Fruit fly (Drosophila melanogaster) whole organism, embryonic: ENCODE measurements around the gene Evi5.

Experiments
- ATbp ChIP-seq: fragments of 200-800 bp; sonication (Bioruptor generic); optimal IDR thresholded peaks from 2 replicates; lab custom pipeline; 2017; ENCODE audit warnings: missing biosample characterization, mild to moderate bottlenecking, missing genetic modification characterization, missing genetic modification reagents
- BEAF-32 ChIP-seq: fragments of 200-800 bp; sonication (Bioruptor generic); optimal IDR thresholded peaks from 3 replicates; lab custom pipeline; 2017; ENCODE audit warnings: missing biosample characterization, missing genetic modification characterization, mild to moderate bottlenecking, moderate library complexity, missing genetic modification reagents
- CG11560 ChIP-seq: fragments of 200-800 bp; sonication (Bioruptor generic); IDR thresholded peaks from 3 replicates; pipeline ENCODE4 v1.3.6; 2022; ENCODE audit warnings: missing biosample characterization, missing genetic modification characterization
- CG12659 ChIP-seq: fragments of 200-800 bp; sonication (Bioruptor generic); optimal IDR thresholded peaks from 3 replicates; lab custom pipeline; 2017; ENCODE audit warnings: mild to moderate bottlenecking, missing biosample characterization, missing genetic modification reagents, missing genetic modification characterization
- CG13287 ChIP-seq: fragments of 200-800 bp; sonication (Bioruptor generic); IDR thresholded peaks from 2 replicates; pipeline ENCODE4 v1.3.6; 2022; ENCODE audit warnings: missing biosample characterization, missing genetic modification characterization; ENCODE audit not compliant: partially characterized antibody
- CG15514 ChIP-seq: fragments of 200-800 bp; sonication (Bioruptor generic); optimal IDR thresholded peaks from 3 replicates; lab custom pipeline; 2017; ENCODE audit warnings: missing biosample characterization, missing genetic modification characterization, mild to moderate bottlenecking, moderate library complexity, missing genetic modification reagents
- CG17829 ChIP-seq: fragments of 200-800 bp; optimal IDR thresholded peaks from 2 replicates; lab custom pipeline; 2019; ENCODE audit warnings: missing biosample characterization, mild to moderate bottlenecking, missing genetic modification characterization, moderate library complexity
- CG2116 ChIP-seq: fragments of 200-800 bp; sonication (Bioruptor generic); optimal IDR thresholded peaks from 3 replicates; lab custom pipeline; 2018; ENCODE audit warnings: missing biosample characterization, mild to moderate bottlenecking, missing genetic modification characterization
- CG2120 ChIP-seq: fragments of 200-800 bp; sonication (Bioruptor generic); optimal IDR thresholded peaks from 3 replicates; lab custom pipeline; 2016; ENCODE audit warnings: missing biosample characterization, missing genetic modification characterization
- CG2678 ChIP-seq: fragments of 200-800 bp; sonication (Bioruptor generic); optimal IDR thresholded peaks from 3 replicates; lab custom pipeline; 2019; ENCODE audit warnings: missing biosample characterization, mild to moderate bottlenecking, missing genetic modification characterization, moderate library complexity
- CG2712 ChIP-seq: fragments of 200-800 bp; optimal IDR thresholded peaks from 3 replicates; lab custom pipeline; 2019; ENCODE audit warnings: missing biosample characterization, mild to moderate bottlenecking, missing genetic modification characterization, moderate library complexity
- CG3407 ChIP-seq: fragments of 200-800 bp; sonication (Bioruptor generic); optimal IDR thresholded peaks from 2 replicates; lab custom pipeline; 2018; ENCODE audit warnings: missing biosample characterization, mild to moderate bottlenecking, missing genetic modification characterization
- CG3847 ChIP-seq: fragments of 200-800 bp; sonication (Bioruptor generic); IDR thresholded peaks from 2 replicates; pipeline ENCODE4 v1.3.6; 2022; ENCODE audit warnings: missing biosample characterization, missing genetic modification characterization
- CG42726 ChIP-seq: fragments of 200-800 bp; sonication (Bioruptor generic); IDR thresholded peaks from 2 replicates; pipeline ENCODE4 v1.3.6; 2022; ENCODE audit warnings: missing biosample characterization, missing genetic modification characterization; ENCODE audit not compliant: partially characterized antibody
- CG4360 ChIP-seq: fragments of 200-800 bp; sonication (Bioruptor generic); IDR thresholded peaks from 2 replicates; pipeline ENCODE4 v1.3.6; 2022; ENCODE audit warnings: missing biosample characterization, missing genetic modification characterization
- CG6683 ChIP-seq: fragments of 200-800 bp; sonication (Bioruptor generic); optimal IDR thresholded peaks from 2 replicates; lab custom pipeline; 2017; ENCODE audit warnings: missing biosample characterization, mild to moderate bottlenecking, missing genetic modification characterization, missing genetic modification reagents
- CG8290 ChIP-seq, 3 experiments: fragments of 200-800 bp; sonication (Bioruptor generic); optimal IDR thresholded peaks; 2 replicates each; lab custom pipeline; 2016 to 2019; ENCODE audit warnings: missing biosample characterization in 3 of 3, missing genetic modification characterization in 3 of 3, mild to moderate bottlenecking in 2 of 3, moderate library complexity in 1 of 3
- CG9797 ChIP-seq: fragments of 200-800 bp; sonication (Bioruptor generic); optimal IDR thresholded peaks from 3 replicates; lab custom pipeline; 2018; ENCODE audit warnings: missing biosample characterization, mild to moderate bottlenecking, missing genetic modification characterization
- CHES-1-like ChIP-seq: fragments of 200-800 bp; sonication (Bioruptor generic); optimal IDR thresholded peaks from 2 replicates; lab custom pipeline; 2016; ENCODE audit warnings: missing biosample characterization, missing genetic modification characterization
- Deaf1 ChIP-seq: fragments of 200-800 bp; optimal IDR thresholded peaks from 3 replicates; lab custom pipeline; 2019; ENCODE audit warnings: missing biosample characterization, mild to moderate bottlenecking, missing genetic modification characterization, moderate library complexity
- Doc2 ChIP-seq: fragments of 200-800 bp; sonication (Bioruptor generic); IDR thresholded peaks from 2 replicates; pipeline ENCODE4 v1.3.6; 2022; ENCODE audit warnings: missing biosample characterization, missing genetic modification characterization
- Doc3 ChIP-seq: fragments of 200-800 bp; sonication (Bioruptor generic); IDR thresholded peaks from 3 replicates; pipeline ENCODE4 v1.3.6; 2022; ENCODE audit warnings: missing biosample characterization, missing genetic modification characterization; ENCODE audit not compliant: partially characterized antibody
- Drgx ChIP-seq: fragments of 200-800 bp; sonication (Bioruptor generic); IDR thresholded peaks from 2 replicates; pipeline ENCODE4 v1.3.6; 2022; ENCODE audit warnings: missing biosample characterization, missing genetic modification characterization
- E2f2 ChIP-seq: fragments of 200-800 bp; sonication (Bioruptor generic); IDR thresholded peaks from 2 replicates; pipeline ENCODE4 v1.3.6; 2022; ENCODE audit warnings: missing biosample characterization, missing genetic modification characterization
- MBD-R2 ChIP-seq: fragments of 200-800 bp; sonication (Bioruptor generic); IDR thresholded peaks from 2 replicates; pipeline ENCODE4 v1.3.6; 2022; ENCODE audit warnings: missing biosample characterization, missing genetic modification characterization
- MESR4 ChIP-seq: fragments of 200-800 bp; sonication (Bioruptor generic); optimal IDR thresholded peaks from 2 replicates; lab custom pipeline; 2018; ENCODE audit warnings: missing biosample characterization, mild to moderate bottlenecking, missing genetic modification characterization, moderate library complexity
- Pdp1 ChIP-seq, 2 experiments: fragments of 200-800 bp; sonication (Bioruptor generic); optimal IDR thresholded peaks; 3 replicates each; lab custom pipeline; 2016; ENCODE audit warnings: missing biosample characterization in 2 of 2, missing genetic modification characterization in 2 of 2, mild to moderate bottlenecking in 1 of 2, moderate library complexity in 1 of 2
- Spps ChIP-seq: fragments of 200-800 bp; sonication (Bioruptor generic); optimal IDR thresholded peaks from 2 replicates; lab custom pipeline; 2018; ENCODE audit warnings: missing biosample characterization, mild to moderate bottlenecking, missing genetic modification characterization
- Sry-δ ChIP-seq: fragments of 200-800 bp; sonication (Bioruptor generic); optimal IDR thresholded peaks from 2 replicates; lab custom pipeline; 2016; ENCODE audit warnings: missing biosample characterization, missing genetic modification characterization
- YL-1 ChIP-seq: fragments of 200-800 bp; sonication (Bioruptor generic); optimal IDR thresholded peaks from 3 replicates; lab custom pipeline; 2017; ENCODE audit warnings: missing biosample characterization, mild to moderate bottlenecking, missing genetic modification characterization
- abd-A ChIP-seq: fragments of 200-800 bp; sonication (Bioruptor generic); optimal IDR thresholded peaks from 3 replicates; lab custom pipeline; 2019; ENCODE audit warnings: missing biosample characterization, mild to moderate bottlenecking, missing genetic modification characterization, moderate library complexity
- bab2 ChIP-seq: fragments of 200-800 bp; sonication (Bioruptor generic); optimal IDR thresholded peaks from 2 replicates; lab custom pipeline; 2016; ENCODE audit warnings: missing biosample characterization, missing genetic modification characterization
- bbx ChIP-seq: fragments of 200-800 bp; sonication (Bioruptor generic); IDR thresholded peaks from 2 replicates; pipeline ENCODE4 v1.3.6; 2022; ENCODE audit warnings: missing biosample characterization, missing genetic modification characterization; ENCODE audit not compliant: partially characterized antibody
- chif ChIP-seq, 2 experiments: fragments of 200-800 bp; sonication (Bioruptor generic); optimal IDR thresholded peaks; 3 replicates each; lab custom pipeline; 2016; ENCODE audit warnings: missing biosample characterization in 2 of 2, missing genetic modification characterization in 2 of 2
- chinmo ChIP-seq: fragments of 200-800 bp; sonication (Bioruptor generic); IDR thresholded peaks from 4 replicates; pipeline ENCODE4 v1.3.6; 2022; ENCODE audit warnings: missing biosample characterization, missing genetic modification characterization; ENCODE audit not compliant: partially characterized antibody
- gce ChIP-seq: fragments of 200-800 bp; sonication (Bioruptor generic); IDR thresholded peaks from 3 replicates; pipeline ENCODE4 v1.3.6; 2022; ENCODE audit warnings: missing biosample characterization, missing genetic modification characterization
- hbn ChIP-seq: fragments of 200-800 bp; sonication (Bioruptor generic); IDR thresholded peaks from 2 replicates; pipeline ENCODE4 v1.3.6; 2022; ENCODE audit warnings: missing biosample characterization, missing genetic modification characterization; ENCODE audit not compliant: partially characterized antibody
- kni ChIP-seq: fragments of 200-800 bp; sonication (Bioruptor generic); optimal IDR thresholded peaks from 3 replicates; lab custom pipeline; 2017; ENCODE audit warnings: mild to moderate bottlenecking, missing biosample characterization, missing genetic modification reagents, missing genetic modification characterization
- pzg ChIP-seq: fragments of 200-800 bp; sonication (Bioruptor generic); optimal IDR thresholded peaks from 3 replicates; lab custom pipeline; 2018; ENCODE audit warnings: missing biosample characterization, mild to moderate bottlenecking, missing genetic modification characterization, moderate library complexity
- repo ChIP-seq: fragments of 200-800 bp; sonication (Bioruptor generic); optimal IDR thresholded peaks from 2 replicates; lab custom pipeline; 2016; ENCODE audit warnings: missing biosample characterization, missing genetic modification characterization
- sd ChIP-seq: fragments of 200-800 bp; sonication (Bioruptor generic); optimal IDR thresholded peaks from 3 replicates; lab custom pipeline; 2018; ENCODE audit warnings: missing biosample characterization, mild to moderate bottlenecking, missing genetic modification characterization, moderate library complexity
- slbo ChIP-seq: fragments of 200-800 bp; sonication (Bioruptor generic); IDR thresholded peaks from 2 replicates; pipeline ENCODE4 v1.3.6; 2022; ENCODE audit warnings: missing biosample characterization, missing genetic modification characterization
- sob ChIP-seq: fragments of 200-800 bp; sonication (Bioruptor generic); IDR thresholded peaks from 2 replicates; pipeline ENCODE4 v1.3.6; 2022; ENCODE audit warnings: missing biosample characterization, missing genetic modification characterization
- tll ChIP-seq, 2 experiments: fragments of 200-800 bp in 1 of 2; fragments of >200 bp in 1 of 2; sonication (Bioruptor generic) in 1 of 2; optimal IDR thresholded peaks; 2 replicates each; lab custom pipeline; 2017 to 2019; ENCODE audit warnings: missing biosample characterization in 2 of 2, missing genetic modification characterization in 2 of 2, mild to moderate bottlenecking in 1 of 2, moderate library complexity in 1 of 2
- trem ChIP-seq: fragments of 200-800 bp; optimal IDR thresholded peaks from 3 replicates; lab custom pipeline; 2019; ENCODE audit warnings: missing biosample characterization, mild to moderate bottlenecking, missing genetic modification characterization, moderate library complexity
- unc-4 ChIP-seq: fragments of 200-800 bp; sonication (Bioruptor generic); IDR thresholded peaks from 2 replicates; pipeline ENCODE4 v1.3.6; 2022; ENCODE audit warnings: missing biosample characterization, missing genetic modification characterization; ENCODE audit not compliant: partially characterized antibody
- wdn ChIP-seq: fragments of 200-800 bp; sonication (Bioruptor generic); IDR thresholded peaks from 2 replicates; pipeline ENCODE4 v1.3.6; 2022; ENCODE audit warnings: missing biosample characterization, missing genetic modification characterization
- zen2 ChIP-seq: fragments of 200-800 bp; sonication (Bioruptor generic); IDR thresholded peaks from 3 replicates; pipeline ENCODE4 v1.3.6; 2022; ENCODE audit warnings: missing biosample characterization, missing genetic modification characterization; ENCODE audit not compliant: partially characterized antibody

Evi5 gene

DNA sequence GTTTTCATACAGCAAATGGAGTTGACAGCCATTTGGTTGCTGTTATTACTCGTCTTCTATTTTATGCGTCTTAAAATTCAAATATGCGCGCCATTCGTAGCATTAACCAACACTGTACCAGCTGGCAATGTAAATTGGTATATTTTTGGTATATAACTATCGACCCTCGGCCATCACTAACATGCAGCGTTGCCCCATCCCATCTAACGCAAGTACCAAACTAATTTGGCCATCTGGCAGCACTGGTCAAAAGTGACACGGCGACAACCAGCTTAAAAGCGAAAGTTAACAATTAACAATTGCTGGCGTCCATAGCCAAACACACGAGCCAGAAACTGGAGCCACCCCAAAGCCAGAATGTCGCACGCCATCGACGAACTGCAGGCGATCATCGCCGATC lies 29.1 kb upstream of the Evi5 start, which contains the start of gene Uba5 (continued):
- no peak for TF ChIP-seq abd-A (tag; lab: Kevin White, UChicago)
- no peak for TF ChIP-seq repo (GFP tag; lab: Kevin White, UChicago)
- peak; percentile 49 for TF ChIP-seq CG12659
- TF ChIP-seq chinmo: 0 out of 4 replicates have a peak, but pooled peaks have one; percentile 34
- 0 out of 3 replicates have a peak, but pooled peaks have one; percentile 24 for TF ChIP-seq Doc3 (GFP tag; lab: Robert Waterston, UW)
- no peak for TF ChIP-seq ATbp
- TF ChIP-seq bbx (GFP tag; lab: Robert Waterston, UW): peak; percentile 56; the same call in 1 of the 2 replicates
- peak; percentile 85 for TF ChIP-seq Sry-δ
- peak; percentile 6; the same call in 1 of the 2 replicates for TF ChIP-seq slbo
- TF ChIP-seq chif (GFP tag; optimal IDR thresholded peaks at IDR 0.05; lab: Kevin White, UChicago): peak in 1 of 2 experiments; percentile 2
- peak; percentile 5 for TF ChIP-seq CG2712 (tag; lab: Kevin White, UChicago)
- no peak for TF ChIP-seq Doc2 (GFP tag; lab: Robert Waterston, UW)
- peak; percentile 30 for TF ChIP-seq CHES-1-like
- TF ChIP-seq Drgx: no peak
- TF ChIP-seq CG17829 (tag; lab: Kevin White, UChicago): peak; percentile 8
- peak; percentile 93 for TF ChIP-seq E2f2 (GFP tag; lab: Robert Waterston, UW)
- peak; percentile 14 for TF ChIP-seq CG2116 (GFP tag; lab: Kevin White, UChicago)
- no peak for TF ChIP-seq bab2 (GFP tag; lab: Kevin White, UChicago)
- TF ChIP-seq MESR4: peak; percentile 78
- no peak for TF ChIP-seq CG4360 (GFP tag; lab: Robert Waterston, UW)
- TF ChIP-seq CG2678 (tag; lab: Kevin White, UChicago): no peak
- peak; percentile 42 for TF ChIP-seq CG15514
- peak; percentile 33; the same call in 1 of the 2 replicates for TF ChIP-seq CG42726 (GFP tag; lab: Robert Waterston, UW)
- no peak for TF ChIP-seq CG6683 (GFP tag; lab: Kevin White, UChicago)
- TF ChIP-seq CG3847 (GFP tag; lab: Robert Waterston, UW): peak; percentile 61
- no peak for TF ChIP-seq gce (GFP tag; lab: Robert Waterston, UW)
- no peak for TF ChIP-seq Spps (tag; lab: Kevin White, UChicago)
- peak; percentile 49 for TF ChIP-seq unc-4 (GFP tag; lab: Robert Waterston, UW)
- peak; percentile 1 for TF ChIP-seq CG2120
- TF ChIP-seq MBD-R2 (GFP tag; lab: Robert Waterston, UW): peak; percentile 62
- no peak for TF ChIP-seq Deaf1 (tag; lab: Kevin White, UChicago)
- TF ChIP-seq CG3407 (GFP tag; lab: Kevin White, UChicago): no peak
- TF ChIP-seq wdn: no peak
- TF ChIP-seq trem (tag; lab: Kevin White, UChicago): peak; percentile 15
- peak; percentile 63 for TF ChIP-seq CG13287
- TF ChIP-seq sd (tag; lab: Kevin White, UChicago): no peak
- TF ChIP-seq BEAF-32 (GFP tag; lab: Kevin White, UChicago): peak; percentile 52
- TF ChIP-seq zen2 (GFP tag; lab: Robert Waterston, UW): peak; percentile 10; the same call in 1 of the 3 replicates
- peak; percentile 55 for TF ChIP-seq CG9797 (GFP tag; lab: Kevin White, UChicago)
- peak; percentile 90 for TF ChIP-seq pzg (GFP tag; lab: Kevin White, UChicago)
- TF ChIP-seq hbn (GFP tag; lab: Robert Waterston, UW): 0 out of 2 replicates have a peak, but pooled peaks have one; percentile 18
- TF ChIP-seq Pdp1 (GFP tag; optimal IDR thresholded peaks at IDR 0.05; lab: Kevin White, UChicago): no peak
- no peak for TF ChIP-seq kni (GFP tag; lab: Kevin White, UChicago)
- 0 out of 2 replicates have a peak, but pooled peaks have one; percentile 22 for TF ChIP-seq sob (GFP tag; lab: Robert Waterston, UW)
- no peak for TF ChIP-seq CG11560 (tag; lab: Robert Waterston, UW)
- TF ChIP-seq CG8290 (GFP tag; optimal IDR thresholded peaks at IDR 0.05; lab: Kevin White, UChicago): no peak
- peak in 1 of 2 experiments; percentile 60 for TF ChIP-seq CG8290 (tag; optimal IDR thresholded peaks at IDR 0.05; lab: Kevin White, UChicago)
- TF ChIP-seq tll (GFP tag; optimal IDR thresholded peaks at IDR 0.05; lab: Kevin White, UChicago): no peak
- TF ChIP-seq YL-1: peak; percentile 58
